Fruit fly (Drosophila melanogaster) whole organism, embryonic: ENCODE measurements around the gene CheA7a.

Experiments used
- Ada2b ChIP-seq: fragments of 200-800 bp; sonication (Bioruptor generic); IDR thresholded peaks from 2 replicates; pipeline ENCODE4 v1.3.6; 2022; ENCODE audit warnings: missing biosample characterization, missing genetic modification characterization
- B-H1 ChIP-seq: fragments of 200-800 bp; sonication (Bioruptor generic); IDR thresholded peaks from 3 replicates; pipeline ENCODE4 v1.3.6; 2022; ENCODE audit warnings: missing biosample characterization, missing genetic modification characterization
- CG11085 ChIP-seq: fragments of 200-800 bp; sonication (Bioruptor generic); IDR thresholded peaks from 2 replicates; pipeline ENCODE4 v1.3.6; 2022; ENCODE audit warnings: missing biosample characterization, missing genetic modification characterization
- CG11723 ChIP-seq: fragments of 200-800 bp; sonication (Bioruptor generic); optimal IDR thresholded peaks from 2 replicates; lab custom pipeline; 2017; ENCODE audit warnings: missing biosample characterization, mild to moderate bottlenecking, missing genetic modification characterization
- CG1233 ChIP-seq: fragments of 200-800 bp; sonication (Bioruptor generic); optimal IDR thresholded peaks from 4 replicates; lab custom pipeline; 2018; ENCODE audit warnings: missing biosample characterization, mild to moderate bottlenecking, missing genetic modification characterization
- CG12744 ChIP-seq: fragments of 200-800 bp; sonication (Bioruptor generic); optimal IDR thresholded peaks from 2 replicates; lab custom pipeline; 2016; ENCODE audit warnings: missing biosample characterization, missing genetic modification characterization
- CG14667 ChIP-seq: fragments of 200-800 bp; sonication (Bioruptor generic); IDR thresholded peaks from 2 replicates; pipeline ENCODE4 v1.3.6; 2022; ENCODE audit warnings: missing biosample characterization, missing genetic modification characterization
- CG15479 ChIP-seq: fragments of 200-800 bp; sonication (Bioruptor generic); optimal IDR thresholded peaks from 3 replicates; lab custom pipeline; 2019; ENCODE audit warnings: missing biosample characterization, mild to moderate bottlenecking, missing genetic modification characterization, moderate library complexity
- CG1603 ChIP-seq: fragments of 200-800 bp; sonication (Bioruptor generic); optimal IDR thresholded peaks from 2 replicates; lab custom pipeline; 2019; ENCODE audit warnings: missing biosample characterization, mild to moderate bottlenecking, missing genetic modification characterization, moderate library complexity
- CG17186 ChIP-seq: fragments of 200-800 bp; sonication (Bioruptor generic); optimal IDR thresholded peaks from 3 replicates; lab custom pipeline; 2017; ENCODE audit warnings: missing biosample characterization, missing genetic modification reagents, missing genetic modification characterization
- CG17612 ChIP-seq: fragments of 200-800 bp; sonication (Bioruptor generic); IDR thresholded peaks from 2 replicates; pipeline ENCODE4 v1.3.6; 2022; ENCODE audit warnings: missing biosample characterization, missing genetic modification characterization
- CG1792 ChIP-seq: fragments of 200-800 bp; sonication (Bioruptor generic); optimal IDR thresholded peaks from 2 replicates; lab custom pipeline; 2016; ENCODE audit warnings: missing biosample characterization, missing genetic modification characterization
- CG2120 ChIP-seq: fragments of 200-800 bp; sonication (Bioruptor generic); optimal IDR thresholded peaks from 3 replicates; lab custom pipeline; 2016; ENCODE audit warnings: missing biosample characterization, missing genetic modification characterization
- CG2678 ChIP-seq: fragments of 200-800 bp; sonication (Bioruptor generic); optimal IDR thresholded peaks from 3 replicates; lab custom pipeline; 2019; ENCODE audit warnings: missing biosample characterization, mild to moderate bottlenecking, missing genetic modification characterization, moderate library complexity
- CG2712 ChIP-seq: fragments of 200-800 bp; optimal IDR thresholded peaks from 3 replicates; lab custom pipeline; 2019; ENCODE audit warnings: missing biosample characterization, mild to moderate bottlenecking, missing genetic modification characterization, moderate library complexity
- CG31388 ChIP-seq: fragments of 200-800 bp; sonication (Bioruptor generic); optimal IDR thresholded peaks from 2 replicates; lab custom pipeline; 2016; ENCODE audit warnings: missing biosample characterization, missing genetic modification characterization
- CG3281 ChIP-seq: fragments of 200-800 bp; sonication (Bioruptor generic); optimal IDR thresholded peaks from 3 replicates; lab custom pipeline; 2017; ENCODE audit warnings: missing biosample characterization, mild to moderate bottlenecking, missing genetic modification characterization
- CG4424 ChIP-seq: fragments of 200-800 bp; sonication (Bioruptor generic); optimal IDR thresholded peaks from 3 replicates; lab custom pipeline; 2016; ENCODE audit warnings: missing biosample characterization, missing genetic modification characterization
- CG4617 ChIP-seq: fragments of 200-800 bp; sonication (Bioruptor generic); optimal IDR thresholded peaks from 3 replicates; lab custom pipeline; 2016; ENCODE audit warnings: missing biosample characterization, missing genetic modification characterization, borderline replicate concordance
- CG4854 ChIP-seq: fragments of 200-800 bp; sonication (Bioruptor generic); optimal IDR thresholded peaks from 2 replicates; lab custom pipeline; 2016; ENCODE audit warnings: missing biosample characterization, missing genetic modification characterization, inconsistent platforms
- CG5245 ChIP-seq: fragments of 200-800 bp; sonication (Bioruptor generic); optimal IDR thresholded peaks from 3 replicates; lab custom pipeline; 2016; ENCODE audit warnings: missing biosample characterization, missing genetic modification characterization
- CG6654 ChIP-seq: fragments of 200-800 bp; sonication (Bioruptor generic); optimal IDR thresholded peaks from 2 replicates; lab custom pipeline; 2017; ENCODE audit warnings: missing biosample characterization, mild to moderate bottlenecking, missing genetic modification characterization
- CG8924 ChIP-seq: fragments of 200-800 bp; optimal IDR thresholded peaks from 3 replicates; lab custom pipeline; 2019; ENCODE audit warnings: missing biosample characterization, mild to moderate bottlenecking, missing genetic modification characterization, moderate library complexity
- CG8944 ChIP-seq: fragments of 200-800 bp; sonication (Bioruptor generic); optimal IDR thresholded peaks from 3 replicates; lab custom pipeline; 2016; ENCODE audit warnings: missing biosample characterization, missing genetic modification characterization
- Dek ChIP-seq: fragments of 200-800 bp; sonication (Bioruptor generic); optimal IDR thresholded peaks from 3 replicates; lab custom pipeline; 2019; ENCODE audit warnings: missing biosample characterization, mild to moderate bottlenecking, missing genetic modification characterization, moderate library complexity
- ERR ChIP-seq: fragments of 200-800 bp; sonication (Bioruptor generic); optimal IDR thresholded peaks from 2 replicates; lab custom pipeline; 2016; ENCODE audit warnings: missing biosample characterization, missing genetic modification characterization
- Gsc ChIP-seq: fragments of 200-800 bp; sonication (Bioruptor generic); IDR thresholded peaks from 2 replicates; pipeline ENCODE4 v1.3.6; 2022; ENCODE audit warnings: missing biosample characterization, missing genetic modification characterization
- HmgZ ChIP-seq: fragments of 200-800 bp; sonication (Bioruptor generic); optimal IDR thresholded peaks from 2 replicates; lab custom pipeline; 2018; ENCODE audit warnings: missing biosample characterization, mild to moderate bottlenecking, missing genetic modification characterization
- Mes4 ChIP-seq: fragments of 200-800 bp; sonication (Bioruptor generic); optimal IDR thresholded peaks from 2 replicates; lab custom pipeline; 2016; ENCODE audit warnings: missing biosample characterization, missing genetic modification characterization
- Opbp ChIP-seq: fragments of 200-800 bp; sonication (Bioruptor generic); IDR thresholded peaks from 3 replicates; pipeline ENCODE4 v1.3.6; 2022; ENCODE audit warnings: missing biosample characterization, missing genetic modification characterization; ENCODE audit not compliant: partially characterized antibody
- PHDP ChIP-seq: fragments of 200-800 bp; sonication (Bioruptor generic); optimal IDR thresholded peaks from 3 replicates; lab custom pipeline; 2018; ENCODE audit warnings: missing biosample characterization, mild to moderate bottlenecking, missing genetic modification characterization, moderate library complexity
- Rfx ChIP-seq: fragments of 200-800 bp; sonication (Bioruptor generic); IDR thresholded peaks from 2 replicates; pipeline ENCODE4 v1.3.6; 2022; ENCODE audit warnings: missing biosample characterization, missing genetic modification characterization
- Tbp ChIP-seq: fragments of >200 bp; optimal IDR thresholded peaks from 2 replicates; lab custom pipeline; 2018; ENCODE audit warnings: missing biosample characterization, missing genetic modification characterization
- Vsx1 ChIP-seq: fragments of 200-800 bp; sonication (Bioruptor generic); optimal IDR thresholded peaks from 2 replicates; lab custom pipeline; 2017; ENCODE audit warnings: missing biosample characterization, mild to moderate bottlenecking, missing genetic modification characterization, missing genetic modification reagents
- ab ChIP-seq: fragments of 200-800 bp; sonication (Bioruptor generic); optimal IDR thresholded peaks from 2 replicates; lab custom pipeline; 2016; ENCODE audit warnings: missing biosample characterization, missing genetic modification characterization
- ac ChIP-seq: fragments of 200-800 bp; sonication (Bioruptor generic); optimal IDR thresholded peaks from 3 replicates; lab custom pipeline; 2017; ENCODE audit warnings: missing biosample characterization, mild to moderate bottlenecking, missing genetic modification characterization
- az2 ChIP-seq: fragments of 200-800 bp; sonication (Bioruptor generic); optimal IDR thresholded peaks from 3 replicates; lab custom pipeline; 2016; ENCODE audit warnings: missing biosample characterization, missing genetic modification characterization
- bbx ChIP-seq: fragments of 200-800 bp; sonication (Bioruptor generic); IDR thresholded peaks from 2 replicates; pipeline ENCODE4 v1.3.6; 2022; ENCODE audit warnings: missing biosample characterization, missing genetic modification characterization; ENCODE audit not compliant: partially characterized antibody
- cad ChIP-seq: fragments of >200 bp; optimal IDR thresholded peaks from 2 replicates; lab custom pipeline; 2017; ENCODE audit warnings: missing biosample characterization, missing genetic modification characterization
- caup ChIP-seq: fragments of 200-800 bp; sonication (Bioruptor generic); optimal IDR thresholded peaks from 3 replicates; lab custom pipeline; 2017; ENCODE audit warnings: missing biosample characterization, mild to moderate bottlenecking, missing genetic modification characterization, moderate library complexity; ENCODE audit not compliant: severe bottlenecking
- cg ChIP-seq: fragments of 200-800 bp; sonication (Bioruptor generic); optimal IDR thresholded peaks from 3 replicates; lab custom pipeline; 2019; ENCODE audit warnings: missing biosample characterization, mild to moderate bottlenecking, missing genetic modification characterization, moderate library complexity
- eve ChIP-seq, 2 experiments: fragments of >200 bp; optimal IDR thresholded peaks; 2 replicates each; lab custom pipeline; 2017; ENCODE audit warnings: missing biosample characterization in 2 of 2, missing genetic modification characterization in 2 of 2
- kay ChIP-seq: fragments of 200-800 bp; sonication (Bioruptor generic); optimal IDR thresholded peaks from 2 replicates; lab custom pipeline; 2016; ENCODE audit warnings: missing biosample characterization, missing genetic modification characterization
- onecut ChIP-seq: fragments of 200-800 bp; sonication (Bioruptor generic); IDR thresholded peaks from 2 replicates; pipeline ENCODE4 v1.3.6; 2022; ENCODE audit warnings: missing biosample characterization, missing genetic modification characterization
- pho ChIP-seq: fragments of 200-800 bp; sonication (Bioruptor generic); optimal IDR thresholded peaks from 2 replicates; lab custom pipeline; 2016; ENCODE audit warnings: missing biosample characterization, missing genetic modification characterization
- sd ChIP-seq: fragments of 200-800 bp; sonication (Bioruptor generic); optimal IDR thresholded peaks from 3 replicates; lab custom pipeline; 2018; ENCODE audit warnings: missing biosample characterization, mild to moderate bottlenecking, missing genetic modification characterization, moderate library complexity
- stwl ChIP-seq: fragments of 200-800 bp; sonication (Bioruptor generic); optimal IDR thresholded peaks from 3 replicates; lab custom pipeline; 2018; ENCODE audit warnings: missing biosample characterization, mild to moderate bottlenecking, missing genetic modification characterization, moderate library complexity
- twi ChIP-seq: fragments of 200-800 bp; optimal IDR thresholded peaks from 2 replicates; lab custom pipeline; 2019; ENCODE audit warnings: missing biosample characterization, mild to moderate bottlenecking, missing genetic modification characterization, moderate library complexity
- z ChIP-seq: fragments of 200-800 bp; sonication (Bioruptor generic); IDR thresholded peaks from 3 replicates; pipeline ENCODE4 v1.3.6; 2022; ENCODE audit warnings: missing biosample characterization, missing genetic modification characterization
- zen ChIP-seq: fragments of 200-800 bp; sonication (Bioruptor generic); optimal IDR thresholded peaks from 3 replicates; lab custom pipeline; 2018; ENCODE audit warnings: missing biosample characterization, mild to moderate bottlenecking, missing genetic modification characterization, moderate library complexity
- zfh1 ChIP-seq: fragments of 200-800 bp; sonication (Bioruptor generic); IDR thresholded peaks from 3 replicates; pipeline ENCODE4 v1.3.6; 2022; ENCODE audit warnings: missing biosample characterization, missing genetic modification characterization

Gene CheA7a

dm6 chrX:7333298-7333743 lies 44.6 kb upstream of the CheA7a start (continued):
- TF ChIP-seq z (peak; percentile 58; the same call in 1 of the 3 replicates), CG2712 (tag; lab: Kevin White, UChicago) (no peak), ERR (GFP tag; lab: Kevin White, UChicago) (no peak), bbx (GFP tag; lab: Robert Waterston, UW) (no peak), zen (tag; lab: Kevin White, UChicago) (no peak), B-H1 (no peak), CG11085 (GFP tag; lab: Robert Waterston, UW) (no peak), CG4424 (no peak), Gsc (no peak), CG2678 (tag; lab: Kevin White, UChicago) (peak; percentile 49), caup (GFP tag; lab: Kevin White, UChicago) (no peak), CG14667 (no peak), CG1792 (GFP tag; lab: Kevin White, UChicago) (peak; percentile 26), sd (no peak), CG2120 (no peak), zfh1 (GFP tag; lab: Robert Waterston, UW) (peak; percentile 20; the same call in 1 of the 3 replicates), cad (peak; percentile 41), kay (GFP tag; lab: Kevin White, UChicago) (no peak), stwl (tag; lab: Kevin White, UChicago) (peak; percentile 18), CG8924 (tag; lab: Kevin White, UChicago) (no peak), Mes4 (GFP tag; lab: Kevin White, UChicago) (peak; percentile 37), CG4854 (GFP tag; lab: Kevin White, UChicago) (peak; percentile 47), Tbp (no peak), onecut (peak; percentile 87), CG1603 (tag; lab: Kevin White, UChicago) (peak; percentile 63), ab (GFP tag; lab: Kevin White, UChicago) (no peak), cg (GFP tag; lab: Kevin White, UChicago) (no peak), twi (tag; lab: Kevin White, UChicago) (peak; percentile 33), CG3281 (GFP tag; lab: Kevin White, UChicago) (no peak), CG8944 (peak; percentile 38), HmgZ (tag; lab: Kevin White, UChicago) (peak; percentile 53), CG1233 (GFP tag; lab: Kevin White, UChicago) (peak; percentile 20), Rfx (GFP tag; lab: Robert Waterston, UW) (peak; percentile 35; the same call in 1 of the 2 replicates), CG15479 (GFP tag; lab: Kevin White, UChicago) (peak; percentile 4), CG5245 (no peak), CG17186 (no peak), CG11723 (GFP tag; lab: Kevin White, UChicago) (no peak), CG4617 (no peak), CG12744 (GFP tag; lab: Kevin White, UChicago) (no peak), Vsx1 (GFP tag; lab: Kevin White, UChicago) (no peak), Dek (tag; lab: Kevin White, UChicago) (no peak), PHDP (no peak), Ada2b (GFP tag; lab: Robert Waterston, UW) (no peak), pho (GFP tag; lab: Kevin White, UChicago) (no peak), eve (GFP tag; optimal IDR thresholded peaks at IDR 0.05; lab: Kevin White, UChicago) (peak in 1 of 2 experiments; percentile 68), az2 (GFP tag; lab: Kevin White, UChicago) (no peak), CG17612 (no peak), CG6654 (GFP tag; lab: Kevin White, UChicago) (peak; percentile 93), ac (peak; percentile 67), CG31388 (GFP tag; lab: Kevin White, UChicago) (no peak), Opbp (no peak)
